Worm (Caenorhabditis elegans) whole organism, young adult: ENCODE measurements around the gene srr-8.

ENCODE experiments used
- F10E7.11 ChIP-seq: sonication (generic microtip); optimal IDR thresholded peaks from 2 replicates; lab custom pipeline; 2017; ENCODE audit warnings: mild to moderate bottlenecking, missing genetic modification characterization, moderate library complexity, missing compliant biosample characterization
- F33H1.4 ChIP-seq: fragments of 200-800 bp; sonication (Bioruptor generic); IDR thresholded peaks from 2 replicates; pipeline ENCODE4 v1.3.6; 2022; ENCODE audit warnings: missing genetic modification reagents, missing genetic modification characterization, missing compliant biosample characterization
- F39B2.1 ChIP-seq: fragments of 200-800 bp; sonication (Bioruptor generic); IDR thresholded peaks from 2 replicates; pipeline ENCODE4 v1.3.6; 2022; ENCODE audit warnings: missing genetic modification reagents, missing genetic modification characterization, missing compliant biosample characterization
- F49E8.2 ChIP-seq: sonication (generic microtip); optimal IDR thresholded peaks from 3 replicates; lab custom pipeline; 2017; ENCODE audit warnings: missing genetic modification characterization, mild to moderate bottlenecking, missing compliant biosample characterization, antibody characterized with exemption, moderate library complexity; ENCODE audit not compliant: insufficient read depth
- F52B5.7 ChIP-seq: sonication (generic microtip); optimal IDR thresholded peaks from 2 replicates; lab custom pipeline; 2016; ENCODE audit warnings: mild to moderate bottlenecking, missing genetic modification characterization, missing compliant biosample characterization
- T26A5.8 ChIP-seq: sonication (generic microtip); optimal IDR thresholded peaks from 2 replicates; lab custom pipeline; 2016; ENCODE audit warnings: missing genetic modification characterization, missing compliant biosample characterization
- Y56A3A.18 ChIP-seq: fragments of 200-800 bp; sonication (Bioruptor generic); IDR thresholded peaks from 2 replicates; pipeline ENCODE4 v1.3.6; 2022; ENCODE audit warnings: missing genetic modification reagents, missing genetic modification characterization, missing compliant biosample characterization
- Y67H2A.10 ChIP-seq: fragments of 200-800 bp; sonication (Bioruptor generic); conservative IDR thresholded peaks from 2 replicates; pipeline ENCODE4 v1.3.6; 2022; ENCODE audit warnings: missing genetic modification reagents, missing genetic modification characterization, missing compliant biosample characterization
- ZK185.1 ChIP-seq: sonication (generic microtip); optimal IDR thresholded peaks from 2 replicates; lab custom pipeline; 2016; ENCODE audit warnings: mild to moderate bottlenecking, missing genetic modification characterization, missing compliant biosample characterization; ENCODE audit not compliant: poor library complexity, severe bottlenecking
- akir-1 ChIP-seq: fragments of 200-800 bp; sonication (Bioruptor generic); optimal IDR thresholded peaks from 2 replicates; lab custom pipeline; 2018; ENCODE audit warnings: mild to moderate bottlenecking, missing genetic modification characterization, moderate library complexity, missing compliant biosample characterization
- ama-1 ChIP-seq, 3 experiments: fragments of 150-350 bp in 1 of 3; sonication (generic microtip) in 2 of 3; optimal IDR thresholded peaks; 2 replicates each; lab custom pipeline; 2014 to 2018; ENCODE audit warnings: missing biosample characterization in 2 of 3, missing genetic modification characterization in 2 of 3, missing genetic modification reagents in 2 of 3
- aptf-2 ChIP-seq: fragments of 200-800 bp; sonication (Bioruptor generic); conservative IDR thresholded peaks from 2 replicates; pipeline ENCODE4 v1.3.6; 2022; ENCODE audit warnings: missing genetic modification reagents, missing genetic modification characterization, missing compliant biosample characterization
- aptf-3 ChIP-seq: fragments of 200-800 bp; sonication (Bioruptor generic); IDR thresholded peaks from 2 replicates; pipeline ENCODE4 v1.3.6; 2022; ENCODE audit warnings: missing genetic modification characterization, missing compliant biosample characterization
- attf-3 ChIP-seq: fragments of 200-800 bp; sonication (Bioruptor generic); conservative IDR thresholded peaks from 2 replicates; pipeline ENCODE4 v1.3.6; 2022; ENCODE audit warnings: missing genetic modification reagents, missing genetic modification characterization, missing compliant biosample characterization
- attf-6 ChIP-seq: fragments of 200-800 bp; sonication (Bioruptor generic); IDR thresholded peaks from 2 replicates; pipeline ENCODE4 v1.3.6; 2022; ENCODE audit warnings: missing genetic modification reagents, missing genetic modification characterization, missing compliant biosample characterization
- ccch-3 ChIP-seq: fragments of 200-800 bp; sonication (Bioruptor generic); optimal IDR thresholded peaks from 2 replicates; lab custom pipeline; 2018; ENCODE audit warnings: mild to moderate bottlenecking, missing genetic modification characterization, missing compliant biosample characterization
- ceh-100 ChIP-seq: fragments of 200-800 bp; sonication (Bioruptor generic); IDR thresholded peaks from 2 replicates; pipeline ENCODE4 v1.3.6; 2022; ENCODE audit warnings: missing genetic modification reagents, missing genetic modification characterization, missing compliant biosample characterization
- die-1 ChIP-seq: sonication (generic microtip); optimal IDR thresholded peaks from 2 replicates; lab custom pipeline; 2016; ENCODE audit warnings: missing genotype, mild to moderate bottlenecking, missing genetic modification characterization, missing compliant biosample characterization
- dpl-1 ChIP-seq: fragments of 150-350 bp; optimal IDR thresholded peaks from 2 replicates; lab custom pipeline; 2014; ENCODE audit warnings: missing biosample characterization, missing genetic modification reagents, missing genetic modification characterization
- efl-1 ChIP-seq: fragments of 150-350 bp; optimal IDR thresholded peaks from 2 replicates; lab custom pipeline; 2014; ENCODE audit warnings: missing biosample characterization, missing genetic modification reagents, missing genetic modification characterization
- egl-18 ChIP-seq: fragments of 200-800 bp; sonication (Bioruptor generic); IDR thresholded peaks from 2 replicates; pipeline ENCODE4 v1.3.6; 2022; ENCODE audit warnings: missing genetic modification reagents, missing genetic modification characterization, missing compliant biosample characterization
- ets-4 ChIP-seq: fragments of 200-800 bp; sonication (Bioruptor generic); optimal IDR thresholded peaks from 2 replicates; lab custom pipeline; 2018; ENCODE audit warnings: mild to moderate bottlenecking, missing genetic modification characterization, missing compliant biosample characterization
- fkh-3 ChIP-seq: sonication (generic microtip); optimal IDR thresholded peaks from 2 replicates; lab custom pipeline; 2016; ENCODE audit warnings: mild to moderate bottlenecking, missing genetic modification characterization, missing compliant biosample characterization
- him-1 ChIP-seq: sonication (generic microtip); optimal IDR thresholded peaks from 2 replicates; lab custom pipeline; 2016; ENCODE audit warnings: missing genotype, missing genetic modification reagents, missing genetic modification characterization, missing compliant biosample characterization
- hmg-1.2 ChIP-seq: fragments of 200-800 bp; sonication (Bioruptor generic); IDR thresholded peaks from 2 replicates; pipeline ENCODE4 v1.3.6; 2022; ENCODE audit warnings: missing genetic modification reagents, missing genetic modification characterization, missing compliant biosample characterization
- hmg-20 ChIP-seq: fragments of 200-800 bp; sonication (Bioruptor generic); IDR thresholded peaks from 2 replicates; pipeline ENCODE4 v1.3.6; 2022; ENCODE audit warnings: missing genetic modification reagents, missing genetic modification characterization, missing compliant biosample characterization
- let-526 ChIP-seq: fragments of 200-800 bp; sonication (Bioruptor generic); IDR thresholded peaks from 2 replicates; pipeline ENCODE4 v1.3.6; 2022; ENCODE audit warnings: missing genetic modification reagents, missing genetic modification characterization, missing compliant biosample characterization
- lsl-1 ChIP-seq: fragments of 200-800 bp; sonication (Bioruptor generic); optimal IDR thresholded peaks from 2 replicates; lab custom pipeline; 2018; ENCODE audit warnings: mild to moderate bottlenecking, missing genetic modification characterization, moderate library complexity, missing compliant biosample characterization
- lsy-27 ChIP-seq: sonication (generic microtip); optimal IDR thresholded peaks from 2 replicates; lab custom pipeline; 2017; ENCODE audit warnings: missing genetic modification characterization, mild to moderate bottlenecking, missing compliant biosample characterization, antibody characterized with exemption, missing genotype, borderline replicate concordance; ENCODE audit not compliant: insufficient read depth
- madf-10 ChIP-seq: sonication (generic microtip); optimal IDR thresholded peaks from 2 replicates; lab custom pipeline; 2016; ENCODE audit warnings: mild to moderate bottlenecking, missing genetic modification characterization, missing compliant biosample characterization
- madf-3 ChIP-seq: fragments of 200-800 bp; sonication (Bioruptor generic); IDR thresholded peaks from 2 replicates; pipeline ENCODE4 v1.3.6; 2022; ENCODE audit warnings: missing genetic modification reagents, missing genetic modification characterization, missing compliant biosample characterization
- madf-8 ChIP-seq: fragments of 200-800 bp; sonication (Bioruptor generic); conservative IDR thresholded peaks from 2 replicates; pipeline ENCODE4 v1.3.6; 2022; ENCODE audit warnings: missing genetic modification reagents, missing genetic modification characterization, missing compliant biosample characterization
- nfya-2 ChIP-seq: fragments of 200-800 bp; sonication (Bioruptor generic); IDR thresholded peaks from 2 replicates; pipeline ENCODE4 v1.3.6; 2022; ENCODE audit warnings: missing genetic modification reagents, missing genetic modification characterization, missing compliant biosample characterization
- nfyb-1 ChIP-seq: fragments of 200-800 bp; sonication (Bioruptor generic); IDR thresholded peaks from 2 replicates; pipeline ENCODE4 v1.3.6; 2022; ENCODE audit warnings: missing genetic modification reagents, missing genetic modification characterization, missing compliant biosample characterization
- pbrm-1 ChIP-seq: fragments of 200-800 bp; sonication (Bioruptor generic); IDR thresholded peaks from 2 replicates; pipeline ENCODE4 v1.3.6; 2022; ENCODE audit warnings: missing genetic modification reagents, missing genetic modification characterization, missing compliant biosample characterization
- rec-8 ChIP-seq, 2 experiments: sonication (generic microtip); optimal IDR thresholded peaks; 2 replicates each; lab custom pipeline; 2016; ENCODE audit warnings: mild to moderate bottlenecking in 2 of 2, missing genetic modification characterization in 2 of 2, missing genetic modification reagents in 2 of 2, missing genotype in 2 of 2, missing biosample characterization in 1 of 2, missing compliant biosample characterization in 1 of 2, moderate library complexity in 1 of 2
- sea-2 ChIP-seq: fragments of 200-800 bp; sonication (Bioruptor generic); IDR thresholded peaks from 2 replicates; pipeline ENCODE4 v1.3.6; 2022; ENCODE audit warnings: missing genetic modification characterization, missing compliant biosample characterization
- snpc-1.3 ChIP-seq: sonication (generic microtip); optimal IDR thresholded peaks from 2 replicates; lab custom pipeline; 2017; ENCODE audit warnings: missing genetic modification characterization, mild to moderate bottlenecking, missing compliant biosample characterization, antibody characterized with exemption, moderate library complexity, missing genotype, missing genetic modification reagents; ENCODE audit not compliant: insufficient read depth
- snpc-3.4 ChIP-seq: sonication (generic microtip); optimal IDR thresholded peaks from 2 replicates; lab custom pipeline; 2017; ENCODE audit warnings: missing genetic modification characterization, mild to moderate bottlenecking, missing compliant biosample characterization, antibody characterized with exemption, moderate library complexity, missing genotype, missing genetic modification reagents
- somi-1 ChIP-seq: fragments of 200-800 bp; sonication (Bioruptor generic); optimal IDR thresholded peaks from 2 replicates; lab custom pipeline; 2018; ENCODE audit warnings: mild to moderate bottlenecking, missing genetic modification characterization, missing compliant biosample characterization
- tlf-1 ChIP-seq: fragments of 200-800 bp; sonication (Bioruptor generic); optimal IDR thresholded peaks from 2 replicates; lab custom pipeline; 2018; ENCODE audit warnings: mild to moderate bottlenecking, missing genetic modification characterization, missing compliant biosample characterization
- unc-130 ChIP-seq: sonication (generic microtip); optimal IDR thresholded peaks from 2 replicates; lab custom pipeline; 2016; ENCODE audit warnings: missing genetic modification reagents, missing genetic modification characterization, missing compliant biosample characterization
- zfh-2 ChIP-seq: fragments of 200-800 bp; sonication (Bioruptor generic); conservative IDR thresholded peaks from 2 replicates; pipeline ENCODE4 v1.3.6; 2022; ENCODE audit warnings: missing genetic modification reagents, missing genetic modification characterization, missing compliant biosample characterization
- ztf-22 ChIP-seq: fragments of 200-800 bp; sonication (Bioruptor generic); optimal IDR thresholded peaks from 2 replicates; lab custom pipeline; 2018; ENCODE audit warnings: mild to moderate bottlenecking, missing genetic modification characterization, moderate library complexity, missing compliant biosample characterization
- ztf-26 ChIP-seq: sonication (generic microtip); optimal IDR thresholded peaks from 2 replicates; lab custom pipeline; 2017; ENCODE audit warnings: missing genetic modification characterization, missing compliant biosample characterization
- ztf-3 ChIP-seq: fragments of 200-800 bp; sonication (Bioruptor generic); optimal IDR thresholded peaks from 2 replicates; lab custom pipeline; 2018; ENCODE audit warnings: mild to moderate bottlenecking, missing genetic modification characterization, missing compliant biosample characterization

The srr-8 gene

ce11 chrV:5049333-5049942, 48.0 kb downstream of the srr-8 start, which contains the start of the genes pqn-51 and K11D12.14:
Gene pqn-51, plus strand, starts transcription at chrV:5049607.
Gene K11D12.14, plus strand, starts transcription at chrV:5049636.
- TF ChIP-seq rec-8 (tag; optimal IDR thresholded peaks at IDR 0.05; lab: Kevin White, UChicago) = no peak
- TF ChIP-seq akir-1 (GFP tag; lab: Kevin White, UChicago) = no peak
- peak; percentile 81 for TF ChIP-seq ZK185.1
- no peak for TF ChIP-seq F10E7.11
- no peak for TF ChIP-seq him-1 (tag; lab: Kevin White, UChicago)
- no peak for TF ChIP-seq ccch-3
- 0 out of 2 replicates have a peak, but pooled peaks have one; percentile 64 for TF ChIP-seq madf-3 (GFP tag; lab: Robert Waterston, UW)
- TF ChIP-seq dpl-1 = peak; percentile 52
- TF ChIP-seq let-526 (GFP tag; lab: Robert Waterston, UW) = no peak
- TF ChIP-seq efl-1 = peak; percentile 44
- TF ChIP-seq F33H1.4 = peak; percentile 73
- peak; percentile 61 for TF ChIP-seq tlf-1 (GFP tag; lab: Kevin White, UChicago)
- no peak for TF ChIP-seq nfya-2 (GFP tag; lab: Robert Waterston, UW)
- peak; percentile 81 for TF ChIP-seq hmg-1.2
- no peak for TF ChIP-seq unc-130 (GFP tag; lab: Kevin White, UChicago)
- TF ChIP-seq egl-18 (GFP tag; lab: Robert Waterston, UW) = peak; percentile 71; the same call in 1 of the 2 replicates
- TF ChIP-seq attf-6 = peak; percentile 74
- TF ChIP-seq snpc-3.4 (tag; lab: Kevin White, UChicago) = no peak
- peak; percentile 88 for TF ChIP-seq pbrm-1 (GFP tag; lab: Robert Waterston, UW)
- TF ChIP-seq zfh-2 (GFP tag; lab: Robert Waterston, UW) = peak; percentile 93
- peak; percentile 77 for TF ChIP-seq somi-1 (GFP tag; lab: Kevin White, UChicago)
- no peak for TF ChIP-seq F49E8.2 (tag; lab: Kevin White, UChicago)
- TF ChIP-seq madf-10 (tag; lab: Kevin White, UChicago) = peak; percentile 85
- no peak for TF ChIP-seq aptf-3 (GFP tag; lab: Robert Waterston, UW)
- no peak for TF ChIP-seq aptf-2 (GFP tag; lab: Robert Waterston, UW)
- 0 out of 2 replicates have a peak, but pooled peaks have one; percentile 7 for TF ChIP-seq Y67H2A.10
- peak; percentile 68; the same call in 1 of the 2 replicates for TF ChIP-seq madf-8 (GFP tag; lab: Robert Waterston, UW)
- no peak for TF ChIP-seq die-1 (tag; lab: Kevin White, UChicago)
- TF ChIP-seq ets-4 (GFP tag; lab: Kevin White, UChicago) = peak; percentile 57
- no peak for TF ChIP-seq ztf-22 (GFP tag; lab: Kevin White, UChicago)
- TF ChIP-seq sea-2 = 0 out of 2 replicates have a peak, but pooled peaks have one; percentile 33
- TF ChIP-seq hmg-20 (GFP tag; lab: Robert Waterston, UW) = peak; percentile 59; the same call in 1 of the 2 replicates
- peak; percentile 93 for TF ChIP-seq ama-1 (optimal IDR thresholded peaks at IDR 0.05; lab: Kevin White, UChicago)
- no peak for TF ChIP-seq ama-1 (GFP tag; optimal IDR thresholded peaks at IDR 0.05; lab: Kevin White, UChicago)
- TF ChIP-seq F52B5.7 (tag; lab: Kevin White, UChicago) = no peak
- no peak for TF ChIP-seq F39B2.1 (GFP tag; lab: Robert Waterston, UW)
- peak; percentile 92 for TF ChIP-seq ceh-100 (GFP tag; lab: Robert Waterston, UW)
- TF ChIP-seq attf-3 (GFP tag; lab: Robert Waterston, UW) = peak; percentile 71
- TF ChIP-seq lsl-1 = peak; percentile 55
- peak; percentile 98 for TF ChIP-seq nfyb-1
- peak; percentile 89; the same call in 1 of the 2 replicates for TF ChIP-seq Y56A3A.18 (GFP tag; lab: Robert Waterston, UW)
- TF ChIP-seq ztf-3 (GFP tag; lab: Kevin White, UChicago) = peak; percentile 15
- TF ChIP-seq snpc-1.3 (tag; lab: Kevin White, UChicago) = peak; percentile 7
- no peak for TF ChIP-seq lsy-27
- no peak for TF ChIP-seq T26A5.8 (tag; lab: Kevin White, UChicago)
- TF ChIP-seq fkh-3 = no peak
- peak; percentile 71 for TF ChIP-seq ztf-26 (tag; lab: Kevin White, UChicago)
